Fruit fly (Drosophila melanogaster) whole organism, embryonic: ENCODE results near the gene Mbs.
A peak's percentile ranks its signal among the peaks of the same experiment; 100 is the strongest.

Source experiments
- B-H2 ChIP-seq: fragments of 200-800 bp; sonication (Bioruptor generic); optimal IDR thresholded peaks from 2 replicates; lab custom pipeline; 2018; ENCODE audit warnings: missing biosample characterization, mild to moderate bottlenecking, missing genetic modification characterization
- BEAF-32 ChIP-seq: fragments of 200-800 bp; sonication (Bioruptor generic); optimal IDR thresholded peaks from 3 replicates; lab custom pipeline; 2017; ENCODE audit warnings: missing biosample characterization, missing genetic modification characterization, mild to moderate bottlenecking, moderate library complexity, missing genetic modification reagents
- BtbVII ChIP-seq: fragments of 200-800 bp; sonication (Bioruptor generic); optimal IDR thresholded peaks from 3 replicates; lab custom pipeline; 2017; ENCODE audit warnings: missing biosample characterization, mild to moderate bottlenecking, missing genetic modification characterization
- CG11247 ChIP-seq: fragments of 200-800 bp; sonication (Bioruptor generic); IDR thresholded peaks from 2 replicates; pipeline ENCODE4 v1.3.6; 2022; ENCODE audit warnings: missing biosample characterization, missing genetic modification characterization
- CG11398 ChIP-seq: fragments of 200-800 bp; sonication (Bioruptor generic); optimal IDR thresholded peaks from 2 replicates; lab custom pipeline; 2016; ENCODE audit warnings: missing biosample characterization, missing genetic modification characterization
- CG12071 ChIP-seq: fragments of 200-800 bp; sonication (Bioruptor generic); optimal IDR thresholded peaks from 3 replicates; lab custom pipeline; 2018; ENCODE audit warnings: missing biosample characterization, mild to moderate bottlenecking, missing genetic modification characterization
- CG14014 ChIP-seq: fragments of 200-800 bp; sonication (Bioruptor generic); IDR thresholded peaks from 2 replicates; pipeline ENCODE4 v1.3.6; 2022; ENCODE audit warnings: missing biosample characterization, missing genetic modification characterization
- CG14441 ChIP-seq: fragments of 200-800 bp; sonication (Bioruptor generic); IDR thresholded peaks from 2 replicates; pipeline ENCODE4 v1.3.6; 2022; ENCODE audit warnings: missing biosample characterization, missing genetic modification characterization
- CG14710 ChIP-seq: fragments of 200-800 bp; sonication (Bioruptor generic); optimal IDR thresholded peaks from 3 replicates; lab custom pipeline; 2019; ENCODE audit warnings: missing biosample characterization, mild to moderate bottlenecking, missing genetic modification characterization, moderate library complexity
- CG14965 ChIP-seq: fragments of 200-800 bp; sonication (Bioruptor generic); optimal IDR thresholded peaks from 2 replicates; lab custom pipeline; 2016; ENCODE audit warnings: missing biosample characterization, missing genetic modification characterization, borderline replicate concordance
- CG15073 ChIP-seq: fragments of 200-800 bp; sonication (Bioruptor generic); optimal IDR thresholded peaks from 2 replicates; lab custom pipeline; 2016; ENCODE audit warnings: missing biosample characterization, missing genetic modification characterization
- CG15514 ChIP-seq: fragments of 200-800 bp; sonication (Bioruptor generic); optimal IDR thresholded peaks from 3 replicates; lab custom pipeline; 2017; ENCODE audit warnings: missing biosample characterization, missing genetic modification characterization, mild to moderate bottlenecking, moderate library complexity, missing genetic modification reagents
- CG1603 ChIP-seq: fragments of 200-800 bp; sonication (Bioruptor generic); optimal IDR thresholded peaks from 2 replicates; lab custom pipeline; 2019; ENCODE audit warnings: missing biosample characterization, mild to moderate bottlenecking, missing genetic modification characterization, moderate library complexity
- CG3163 ChIP-seq: fragments of 200-800 bp; sonication (Bioruptor generic); optimal IDR thresholded peaks from 3 replicates; lab custom pipeline; 2016; ENCODE audit warnings: missing biosample characterization, missing genetic modification characterization
- CG32772 ChIP-seq: fragments of 200-800 bp; sonication (Bioruptor generic); IDR thresholded peaks from 2 replicates; pipeline ENCODE4 v1.3.6; 2022; ENCODE audit warnings: missing biosample characterization, missing genetic modification characterization
- CG3847 ChIP-seq: fragments of 200-800 bp; sonication (Bioruptor generic); IDR thresholded peaks from 2 replicates; pipeline ENCODE4 v1.3.6; 2022; ENCODE audit warnings: missing biosample characterization, missing genetic modification characterization
- CG3995 ChIP-seq: fragments of 200-800 bp; sonication (Bioruptor generic); optimal IDR thresholded peaks from 3 replicates; lab custom pipeline; 2016; ENCODE audit warnings: missing biosample characterization, missing genetic modification characterization
- CG4360 ChIP-seq: fragments of 200-800 bp; sonication (Bioruptor generic); IDR thresholded peaks from 2 replicates; pipeline ENCODE4 v1.3.6; 2022; ENCODE audit warnings: missing biosample characterization, missing genetic modification characterization
- CG6854 ChIP-seq: fragments of 200-800 bp; sonication (Bioruptor generic); optimal IDR thresholded peaks from 3 replicates; lab custom pipeline; 2017; ENCODE audit warnings: missing biosample characterization, mild to moderate bottlenecking, missing genetic modification characterization
- CG7963 ChIP-seq: fragments of 200-800 bp; sonication (Bioruptor generic); IDR thresholded peaks from 3 replicates; pipeline ENCODE4 v1.3.6; 2022; ENCODE audit warnings: missing biosample characterization, missing genetic modification characterization; ENCODE audit not compliant: partially characterized antibody
- E2f2 ChIP-seq: fragments of 200-800 bp; sonication (Bioruptor generic); IDR thresholded peaks from 2 replicates; pipeline ENCODE4 v1.3.6; 2022; ENCODE audit warnings: missing biosample characterization, missing genetic modification characterization
- Eip74EF ChIP-seq, 2 experiments: fragments of 200-800 bp in 1 of 2; fragments of >200 bp in 1 of 2; sonication (Bioruptor generic) in 1 of 2; optimal IDR thresholded peaks; 2 replicates each; lab custom pipeline; 2017 to 2019; ENCODE audit warnings: missing biosample characterization in 2 of 2, missing genetic modification characterization in 2 of 2, mild to moderate bottlenecking in 1 of 2, moderate library complexity in 1 of 2
- HLH54F ChIP-seq: fragments of 200-800 bp; sonication (Bioruptor generic); optimal IDR thresholded peaks from 3 replicates; lab custom pipeline; 2016; ENCODE audit warnings: missing biosample characterization, missing genetic modification characterization
- HmgZ ChIP-seq: fragments of 200-800 bp; sonication (Bioruptor generic); optimal IDR thresholded peaks from 2 replicates; lab custom pipeline; 2018; ENCODE audit warnings: missing biosample characterization, mild to moderate bottlenecking, missing genetic modification characterization
- Hr39 ChIP-seq: fragments of >200 bp; optimal IDR thresholded peaks from 2 replicates; lab custom pipeline; 2017
- Mad ChIP-seq: fragments of 200-800 bp; sonication (Bioruptor generic); optimal IDR thresholded peaks from 2 replicates; lab custom pipeline; 2016; ENCODE audit warnings: missing biosample characterization, missing genetic modification characterization
- Mes4 ChIP-seq: fragments of 200-800 bp; sonication (Bioruptor generic); optimal IDR thresholded peaks from 2 replicates; lab custom pipeline; 2016; ENCODE audit warnings: missing biosample characterization, missing genetic modification characterization
- Usf ChIP-seq: fragments of 200-800 bp; sonication (Bioruptor generic); optimal IDR thresholded peaks from 2 replicates; lab custom pipeline; 2017; ENCODE audit warnings: missing genotype, missing biosample characterization, missing genetic modification characterization
- ara ChIP-seq: fragments of 200-800 bp; sonication (Bioruptor generic); IDR thresholded peaks from 2 replicates; pipeline ENCODE4 v1.3.6; 2022; ENCODE audit warnings: missing biosample characterization, missing genetic modification characterization
- bab2 ChIP-seq: fragments of 200-800 bp; sonication (Bioruptor generic); optimal IDR thresholded peaks from 2 replicates; lab custom pipeline; 2016; ENCODE audit warnings: missing biosample characterization, missing genetic modification characterization
- bbx ChIP-seq: fragments of 200-800 bp; sonication (Bioruptor generic); IDR thresholded peaks from 2 replicates; pipeline ENCODE4 v1.3.6; 2022; ENCODE audit warnings: missing biosample characterization, missing genetic modification characterization; ENCODE audit not compliant: partially characterized antibody
- chm ChIP-seq: fragments of 200-800 bp; sonication (Bioruptor generic); IDR thresholded peaks from 2 replicates; pipeline ENCODE4 v1.3.6; 2022; ENCODE audit warnings: missing biosample characterization, missing genetic modification characterization
- ci ChIP-seq: fragments of 200-800 bp; sonication (Bioruptor generic); IDR thresholded peaks from 3 replicates; pipeline ENCODE4 v1.3.6; 2022; ENCODE audit warnings: missing biosample characterization, missing genetic modification characterization
- dati ChIP-seq: fragments of 200-800 bp; sonication (Bioruptor generic); IDR thresholded peaks from 2 replicates; pipeline ENCODE4 v1.3.6; 2022; ENCODE audit warnings: missing biosample characterization, missing genetic modification characterization
- dmrt99B ChIP-seq: fragments of 200-800 bp; sonication (Bioruptor generic); optimal IDR thresholded peaks from 2 replicates; lab custom pipeline; 2018; ENCODE audit warnings: missing biosample characterization, mild to moderate bottlenecking, missing genetic modification characterization, moderate library complexity
- exex ChIP-seq: fragments of 200-800 bp; sonication (Bioruptor generic); optimal IDR thresholded peaks from 4 replicates; lab custom pipeline; 2018; ENCODE audit warnings: missing biosample characterization, mild to moderate bottlenecking, missing genetic modification characterization, moderate library complexity
- gsb ChIP-seq: fragments of 200-800 bp; sonication (Bioruptor generic); IDR thresholded peaks from 2 replicates; pipeline ENCODE4 v1.3.6; 2022; ENCODE audit warnings: missing biosample characterization, missing genetic modification characterization
- jigr1 ChIP-seq: fragments of 200-800 bp; sonication (Bioruptor generic); IDR thresholded peaks from 3 replicates; pipeline ENCODE4 v1.3.6; 2022; ENCODE audit warnings: missing biosample characterization, missing genetic modification characterization
- ken ChIP-seq: fragments of 200-800 bp; sonication (Bioruptor generic); IDR thresholded peaks from 3 replicates; pipeline ENCODE4 v1.3.6; 2022; ENCODE audit warnings: missing biosample characterization, missing genetic modification characterization
- lab ChIP-seq: fragments of 200-800 bp; sonication (Bioruptor generic); optimal IDR thresholded peaks from 3 replicates; lab custom pipeline; 2017; ENCODE audit warnings: missing biosample characterization, missing genetic modification characterization, mild to moderate bottlenecking, moderate library complexity, missing genetic modification reagents
- nau ChIP-seq: fragments of 200-800 bp; sonication (Bioruptor generic); optimal IDR thresholded peaks from 3 replicates; lab custom pipeline; 2017; ENCODE audit warnings: missing biosample characterization, mild to moderate bottlenecking, missing genetic modification characterization, missing genetic modification reagents
- nmo ChIP-seq: fragments of 200-800 bp; sonication (Bioruptor generic); optimal IDR thresholded peaks from 2 replicates; lab custom pipeline; 2018; ENCODE audit warnings: missing biosample characterization, mild to moderate bottlenecking, missing genetic modification characterization, moderate library complexity
- pho ChIP-seq: fragments of 200-800 bp; sonication (Bioruptor generic); optimal IDR thresholded peaks from 2 replicates; lab custom pipeline; 2016; ENCODE audit warnings: missing biosample characterization, missing genetic modification characterization
- shn ChIP-seq: fragments of 200-800 bp; sonication (Bioruptor generic); optimal IDR thresholded peaks from 3 replicates; lab custom pipeline; 2016; ENCODE audit warnings: missing biosample characterization, missing genetic modification characterization
- so ChIP-seq: fragments of 200-800 bp; sonication (Bioruptor generic); IDR thresholded peaks from 3 replicates; pipeline ENCODE4 v1.3.6; 2022; ENCODE audit warnings: missing biosample characterization, missing genetic modification characterization
- tna ChIP-seq: fragments of 200-800 bp; sonication (Bioruptor generic); IDR thresholded peaks from 2 replicates; pipeline ENCODE4 v1.3.6; 2022; ENCODE audit warnings: missing biosample characterization, missing genetic modification characterization; ENCODE audit not compliant: partially characterized antibody
- zfh1 ChIP-seq: fragments of 200-800 bp; sonication (Bioruptor generic); IDR thresholded peaks from 3 replicates; pipeline ENCODE4 v1.3.6; 2022; ENCODE audit warnings: missing biosample characterization, missing genetic modification characterization

Gene Mbs

dm6 chr3L:16052145-16053025 lies 626 bp downstream of the Mbs start (continued):
- TF ChIP-seq CG6854 (GFP tag; lab: Kevin White, UChicago) = peak; percentile 28

- TF ChIP-seq lab (GFP tag; lab: Kevin White, UChicago) = no peak
- TF ChIP-seq shn (GFP tag; lab: Kevin White, UChicago) = no peak
- TF ChIP-seq CG1603 = no peak
- peak; percentile 56 for TF ChIP-seq exex (tag; lab: Kevin White, UChicago)
- TF ChIP-seq CG11398 = no peak
- no peak for TF ChIP-seq CG32772 (GFP tag; lab: Robert Waterston, UW)
- no peak for TF ChIP-seq tna (GFP tag; lab: Robert Waterston, UW)
- no peak for TF ChIP-seq nmo (GFP tag; lab: Kevin White, UChicago)
- no peak for TF ChIP-seq CG15514
- no peak for TF ChIP-seq gsb (GFP tag; lab: Robert Waterston, UW)
- TF ChIP-seq CG4360 (GFP tag; lab: Robert Waterston, UW) = peak; percentile 12; the same call in 1 of the 2 replicates
- TF ChIP-seq zfh1 = no peak
- peak; percentile 51; the same call in 1 of the 2 replicates for TF ChIP-seq ara (GFP tag; lab: Robert Waterston, UW)
- no peak for TF ChIP-seq Usf (GFP tag; lab: Kevin White, UChicago)
- TF ChIP-seq BEAF-32 (GFP tag; lab: Kevin White, UChicago) = no peak
- TF ChIP-seq jigr1 = no peak
- no peak for TF ChIP-seq CG12071
- TF ChIP-seq CG14014 = 0 out of 2 replicates have a peak, but pooled peaks have one; percentile 6
- TF ChIP-seq bab2 (GFP tag; lab: Kevin White, UChicago) = no peak
- no peak for TF ChIP-seq dmrt99B (tag; lab: Kevin White, UChicago)
- TF ChIP-seq CG14441 (GFP tag; lab: Robert Waterston, UW) = no peak
- TF ChIP-seq BtbVII = no peak
- no peak for TF ChIP-seq nau (GFP tag; lab: Kevin White, UChicago)
- TF ChIP-seq E2f2 = 0 out of 2 replicates have a peak, but pooled peaks have one; percentile 15
- no peak for TF ChIP-seq CG7963
- TF ChIP-seq CG3163 (GFP tag; lab: Kevin White, UChicago) = no peak
- TF ChIP-seq Mad (GFP tag; lab: Kevin White, UChicago) = no peak
- TF ChIP-seq CG3995 (GFP tag; lab: Kevin White, UChicago) = no peak
- TF ChIP-seq ci = no peak; the same call in 2 of the 3 replicates
- TF ChIP-seq B-H2 (GFP tag; lab: Kevin White, UChicago) = no peak
- 0 out of 2 replicates have a peak, but pooled peaks have one; percentile 17 for TF ChIP-seq chm (GFP tag; lab: Robert Waterston, UW)
- no peak for TF ChIP-seq Eip74EF (GFP tag; optimal IDR thresholded peaks at IDR 0.05; lab: Kevin White, UChicago)
- no peak for TF ChIP-seq CG14710 (tag; lab: Kevin White, UChicago)
- TF ChIP-seq CG11247 (GFP tag; lab: Robert Waterston, UW) = 0 out of 2 replicates have a peak, but pooled peaks have one; percentile 10
- no peak for TF ChIP-seq pho (GFP tag; lab: Kevin White, UChicago)
- no peak for TF ChIP-seq CG3847 (GFP tag; lab: Robert Waterston, UW)
- TF ChIP-seq CG14965 (GFP tag; lab: Kevin White, UChicago) = no peak
- TF ChIP-seq Mes4 = no peak
- TF ChIP-seq Hr39 (lab: Kevin White, UChicago) = peak; percentile 88
- TF ChIP-seq ken (GFP tag; lab: Robert Waterston, UW) = peak; percentile 60; the same call in 2 of the 3 replicates
- no peak for TF ChIP-seq bbx
- no peak for TF ChIP-seq HmgZ (tag; lab: Kevin White, UChicago)
- no peak for TF ChIP-seq dati (GFP tag; lab: Robert Waterston, UW)
- TF ChIP-seq HLH54F = no peak
- TF ChIP-seq CG15073 (GFP tag; lab: Kevin White, UChicago) = no peak
- no peak for TF ChIP-seq so
These were observed 1.3 kb downstream of the Mbs start for dm6 chr3L:16053026-16053556.
